Worm (Caenorhabditis elegans) whole organism, L4/young adult: ENCODE results near the gene C08F1.12.
A peak's percentile ranks its signal among the peaks of the same experiment; 100 is the strongest.
"Not testable (repeated sequence)": the region's sequence is repeated elsewhere in the genome, so short reads cannot be mapped to it uniquely, and the experiment has no call there.

ENCODE experiments used
- W03F9.2 ChIP-seq: fragments of 150-350 bp; optimal IDR thresholded peaks from 2 replicates; lab custom pipeline; 2014; ENCODE audit warnings: missing biosample characterization, missing genetic modification characterization
- dao-5 ChIP-seq: sonication (generic microtip); optimal IDR thresholded peaks from 2 replicates; lab custom pipeline; 2016; ENCODE audit warnings: missing genotype, missing genetic modification characterization, moderate library complexity, missing compliant biosample characterization
- him-1 ChIP-seq: sonication (generic microtip); optimal IDR thresholded peaks from 2 replicates; lab custom pipeline; 2016; ENCODE audit warnings: missing genotype, missing genetic modification reagents, missing genetic modification characterization, missing compliant biosample characterization

C08F1.12 gene

DNA sequence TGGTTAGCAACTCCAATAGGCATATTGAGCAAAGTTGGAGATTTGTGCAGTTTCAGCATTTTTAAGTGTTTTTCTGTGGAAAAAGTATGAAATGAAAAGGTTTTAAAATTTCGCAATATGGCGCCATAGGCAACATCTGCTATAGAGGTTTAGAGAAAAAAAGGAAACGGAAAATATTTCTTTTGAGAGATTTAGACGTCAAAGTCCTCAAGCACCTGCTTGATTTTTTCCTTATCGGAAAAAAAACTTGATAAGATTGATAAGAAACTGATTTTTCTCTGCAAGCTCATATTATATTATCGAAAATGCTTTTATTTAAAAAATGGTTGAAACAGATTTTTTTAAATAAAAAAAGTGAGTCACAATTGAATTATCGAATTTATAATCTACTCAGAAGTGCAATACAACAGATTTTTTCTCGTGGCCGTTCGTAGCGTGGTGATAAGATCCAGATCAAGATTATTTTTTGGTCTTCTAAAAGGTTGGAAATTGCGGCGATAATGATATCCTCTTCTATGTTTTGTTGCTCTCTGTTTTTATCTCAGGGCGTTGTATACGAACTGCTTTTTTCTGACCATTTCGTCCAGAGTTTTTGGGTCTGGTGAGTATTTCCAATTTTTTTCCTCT, 13.8 kb upstream of the C08F1.12 start, which contains the start of gene fbxc-19:
Gene fbxc-19, plus strand, starts transcription at position 536 of the 627 bp plus-strand sequence.
- TF ChIP-seq him-1 (tag; lab: Kevin White, UChicago), result no peak
- TF ChIP-seq W03F9.2 (tag; lab: Kevin White, UChicago), result peak; percentile 44

DNA sequence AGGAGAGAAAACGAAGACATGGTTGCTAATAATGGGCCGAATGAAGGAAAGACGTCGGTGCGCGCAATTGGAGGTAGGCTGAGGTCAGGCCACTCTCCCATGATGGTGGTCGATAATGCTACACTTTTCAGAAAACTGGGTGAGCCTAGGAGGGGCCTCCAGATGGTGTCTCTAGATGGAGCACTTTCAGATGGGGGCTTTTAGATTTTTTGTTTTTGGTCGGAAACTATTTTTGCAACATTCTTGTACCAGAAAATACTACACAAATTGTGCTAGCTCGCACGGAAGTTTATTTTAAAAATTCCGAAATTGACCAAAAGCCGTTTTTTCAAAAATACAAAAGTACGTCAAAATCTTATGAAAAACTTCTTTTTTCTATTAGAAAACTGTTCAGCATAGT, 12.0 kb upstream of the C08F1.12 start, which contains the start of gene fbxb-10:
Gene fbxb-10, minus strand, starts transcription at position 101 of the 400 bp plus-strand sequence.
- TF ChIP-seq him-1 (tag; lab: Kevin White, UChicago) (no peak), W03F9.2 (tag; lab: Kevin White, UChicago) (no peak), dao-5 (tag; lab: Kevin White, UChicago) (no peak)

DNA sequence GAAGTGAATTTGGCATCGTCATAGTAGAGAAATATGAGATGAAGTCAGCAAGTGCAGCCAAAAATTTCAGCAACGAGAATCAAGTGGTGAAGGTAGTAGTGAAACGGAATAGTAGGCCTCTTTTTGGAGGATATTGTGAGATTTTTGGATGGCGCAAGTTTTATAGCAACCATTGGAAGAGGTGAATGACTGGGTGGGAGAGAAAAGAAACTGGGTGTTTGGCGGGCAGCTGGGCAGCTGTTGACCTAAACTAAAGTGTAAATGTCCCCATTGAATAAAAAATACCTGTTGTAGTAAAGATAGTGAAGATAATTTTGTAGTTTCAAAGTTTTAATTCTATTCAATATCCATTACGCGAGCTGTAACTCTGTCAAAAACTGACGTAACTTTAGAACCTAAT, 9.8 kb upstream of the C08F1.12 start:
- TF ChIP-seq W03F9.2 (tag; lab: Kevin White, UChicago) (no peak), dao-5 (tag; lab: Kevin White, UChicago) (no peak), him-1 (tag; lab: Kevin White, UChicago) (no peak)

DNA sequence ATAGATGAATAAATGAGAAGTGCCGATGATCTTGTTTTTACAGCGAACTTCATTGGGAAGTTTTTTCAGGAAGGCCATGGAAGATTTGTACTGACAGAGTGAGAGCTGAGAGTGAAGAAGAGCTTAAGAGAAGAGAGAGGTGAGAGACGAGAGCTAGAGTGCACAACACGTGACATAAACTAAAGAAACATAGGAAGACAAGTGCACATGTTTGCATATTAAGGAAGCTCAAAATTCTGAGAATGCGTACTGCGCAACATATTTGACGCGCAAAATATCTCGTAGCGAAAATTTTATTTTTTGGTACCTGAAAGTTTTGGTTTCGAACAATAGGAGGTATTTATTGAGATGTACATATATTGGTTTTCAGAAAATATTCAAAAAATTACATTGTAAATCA, 2.0 kb upstream of the C08F1.12 start, which contains the start of gene C08F1.8:
Gene C08F1.8, minus strand, starts transcription at position 101 of the 400 bp plus-strand sequence.
- no peak for TF ChIP-seq dao-5 (tag; lab: Kevin White, UChicago)
- no peak for TF ChIP-seq him-1 (tag; lab: Kevin White, UChicago)
- TF ChIP-seq W03F9.2 (tag; lab: Kevin White, UChicago), result no peak

DNA sequence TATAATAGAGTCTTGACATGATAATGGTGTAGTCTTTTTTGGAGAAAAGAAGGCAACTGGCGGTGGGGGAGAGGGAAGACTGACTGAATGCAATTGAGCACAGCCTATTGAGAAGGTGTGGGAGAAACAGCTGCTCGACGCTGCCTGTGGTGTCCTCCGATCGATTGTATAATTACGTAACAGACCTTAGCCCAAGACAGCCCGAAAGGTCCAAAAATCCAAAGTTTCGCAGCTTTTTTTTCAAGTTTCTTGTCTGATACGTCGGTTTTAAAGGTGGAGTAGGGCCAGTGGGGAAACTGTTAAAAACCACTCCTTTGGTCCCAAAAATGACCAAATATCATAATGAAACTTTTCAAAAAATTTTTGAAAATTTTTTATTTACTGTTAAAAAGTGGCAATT, 18.2 kb downstream of the C08F1.12 start, which contains the start of the genes C08F1.6 and fbxb-13:
Gene C08F1.6, minus strand, starts transcription at position 101 of the 400 bp plus-strand sequence.
Gene fbxb-13, plus strand, starts transcription at position 191 of the 400 bp plus-strand sequence.
- TF ChIP-seq dao-5 (tag; lab: Kevin White, UChicago) (no peak), W03F9.2 (tag; lab: Kevin White, UChicago) (no peak), him-1 (tag; lab: Kevin White, UChicago) (no peak)

DNA sequence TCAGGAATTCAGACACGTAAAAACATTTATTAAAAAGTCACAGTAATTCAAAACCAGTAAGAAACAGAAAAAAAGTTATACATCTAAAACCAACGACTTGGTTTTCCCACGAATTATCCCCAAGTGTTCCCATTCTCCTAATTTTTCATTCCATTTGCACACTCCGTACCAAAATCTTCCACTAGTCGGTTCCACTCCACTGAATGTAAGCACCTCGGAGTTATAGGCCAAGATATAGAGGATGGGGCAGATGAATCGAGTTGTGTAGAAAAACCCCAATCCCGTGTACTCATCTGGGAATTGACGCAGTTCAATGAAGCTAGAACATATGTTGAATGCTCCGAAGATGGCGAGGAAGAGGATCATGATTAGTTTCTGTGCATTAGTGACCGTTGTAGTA, 19.1 kb downstream of the C08F1.12 start:
- TF ChIP-seq dao-5 (tag; lab: Kevin White, UChicago) (no peak), him-1 (tag; lab: Kevin White, UChicago) (no peak), W03F9.2 (tag; lab: Kevin White, UChicago) (no peak)

DNA sequence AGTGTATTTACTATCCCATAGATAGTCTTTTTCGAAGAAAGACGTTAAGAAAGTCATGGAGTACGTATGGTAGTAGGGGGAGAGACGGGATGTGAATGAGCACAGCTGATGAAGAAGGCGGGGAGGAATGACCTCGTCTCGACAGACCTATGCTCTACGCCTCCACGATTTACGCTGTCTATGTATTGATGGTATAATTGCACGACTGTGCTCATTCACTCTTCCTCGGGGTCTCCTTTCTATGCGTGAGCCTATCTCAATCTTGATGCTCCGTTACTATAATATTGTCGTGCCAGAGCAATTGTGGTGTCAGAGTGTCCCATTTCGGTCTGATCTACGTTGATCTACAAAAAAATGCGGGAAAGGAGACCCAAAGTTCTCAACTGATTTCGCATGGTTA, 20.0 kb downstream of the C08F1.12 start, which contains the start of gene C08F1.10:
Gene C08F1.10, minus strand, starts transcription at position 101 of the 400 bp plus-strand sequence.
- TF ChIP-seq W03F9.2 (tag; lab: Kevin White, UChicago), result no peak
- TF ChIP-seq him-1 (tag; lab: Kevin White, UChicago), result no peak
- TF ChIP-seq dao-5 (tag; lab: Kevin White, UChicago), result no peak

DNA sequence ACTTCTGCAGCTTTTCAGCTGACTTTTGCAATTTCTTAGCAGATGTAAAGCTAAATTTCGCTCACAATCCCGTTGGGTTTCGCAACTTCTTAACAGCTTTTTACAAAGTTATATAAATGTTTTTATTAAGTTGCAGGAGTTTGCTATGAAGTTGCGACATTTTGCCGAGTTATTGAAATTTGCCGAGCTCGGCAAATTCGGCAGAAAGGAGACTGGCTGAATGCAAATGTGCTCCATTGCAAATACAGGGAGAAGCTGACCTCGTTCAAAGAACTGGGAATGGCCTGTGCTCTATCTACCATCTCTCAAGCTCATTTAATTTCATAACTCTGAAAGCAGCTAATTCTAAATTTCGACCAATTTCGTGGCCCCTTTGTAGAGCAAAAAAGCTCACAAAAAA, 21.5 kb downstream of the C08F1.12 start, which contains the start of gene C08F1.11:
Gene C08F1.11, minus strand, starts transcription at position 101 of the 400 bp plus-strand sequence.
- no peak for TF ChIP-seq W03F9.2 (tag; lab: Kevin White, UChicago)
- TF ChIP-seq him-1 (tag; lab: Kevin White, UChicago), result no peak
- TF ChIP-seq dao-5 (tag; lab: Kevin White, UChicago), result no peak

DNA sequence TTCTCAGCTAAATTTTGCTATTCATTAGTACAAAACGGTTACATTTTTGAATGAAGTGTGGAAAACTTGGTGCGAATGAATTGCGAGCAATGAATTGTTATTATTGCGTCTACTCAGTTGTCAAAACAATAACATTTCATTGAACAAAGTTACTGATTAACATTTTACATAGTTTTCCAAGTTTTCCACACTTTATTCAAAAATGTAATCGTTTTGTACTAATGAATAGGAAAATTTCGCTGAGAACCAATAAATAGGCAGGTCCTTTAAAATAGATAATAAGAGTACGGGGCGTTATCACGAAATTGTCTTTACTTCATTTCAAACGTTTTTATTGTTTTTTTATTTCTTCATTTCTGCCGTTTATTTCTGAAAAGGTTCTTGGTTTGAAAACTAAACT, 23.8 kb downstream of the C08F1.12 start, which contains the start of gene math-4:
Gene math-4, minus strand, starts transcription at position 101 of the 400 bp plus-strand sequence.
- no peak for TF ChIP-seq him-1 (tag; lab: Kevin White, UChicago)
- no peak for TF ChIP-seq dao-5 (tag; lab: Kevin White, UChicago)
- no peak for TF ChIP-seq W03F9.2 (tag; lab: Kevin White, UChicago)

DNA sequence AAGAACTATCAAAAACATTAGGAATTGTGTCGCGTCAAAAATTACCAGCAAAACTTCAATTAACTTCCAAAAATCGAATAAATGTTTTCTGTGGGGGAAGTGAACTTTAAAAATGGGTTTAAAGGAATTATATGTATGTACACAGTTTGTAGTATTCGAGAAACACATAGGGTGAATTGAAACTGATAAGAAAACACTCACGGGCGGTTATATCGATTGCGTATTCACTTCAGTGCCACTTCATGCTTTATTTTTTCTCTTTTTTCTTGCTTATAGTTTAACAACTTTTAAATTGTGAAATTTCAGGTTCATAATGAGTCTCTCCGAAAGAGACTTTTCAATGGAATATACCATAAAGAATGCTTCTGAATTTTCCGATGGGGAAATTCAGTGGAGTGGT, 31.0 kb downstream of the C08F1.12 start, which contains the start of gene F36H5.14:
Gene F36H5.14, plus strand, starts transcription at position 301 of the 400 bp plus-strand sequence.
- not testable (repeated sequence) for TF ChIP-seq dao-5, W03F9.2, him-1 (tag; lab: Kevin White, UChicago)

DNA sequence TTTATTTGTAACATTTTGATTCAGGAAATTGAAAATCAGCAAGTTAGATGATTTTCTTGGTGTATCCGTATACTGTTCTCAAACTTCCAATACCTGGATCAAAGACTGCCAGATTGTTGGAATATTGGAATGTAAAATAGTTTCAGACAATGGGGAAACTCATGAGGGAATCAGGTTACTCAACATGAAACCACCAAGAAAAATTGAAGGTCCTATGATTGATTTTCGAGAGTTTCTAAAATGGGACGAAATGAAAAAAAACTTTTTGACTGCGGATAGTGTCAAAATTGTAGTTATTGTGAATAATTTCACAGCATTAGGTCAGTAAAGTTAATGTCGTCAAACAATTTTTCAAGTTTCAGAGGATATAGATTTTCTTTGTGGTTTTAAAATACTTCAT, 34.5 kb downstream of the C08F1.12 start, which contains the start of gene math-3:
Gene math-3, plus strand, starts transcription at position 301 of the 400 bp plus-strand sequence.
- no peak for TF ChIP-seq him-1 (tag; lab: Kevin White, UChicago)
- TF ChIP-seq dao-5 (tag; lab: Kevin White, UChicago), result no peak

DNA sequence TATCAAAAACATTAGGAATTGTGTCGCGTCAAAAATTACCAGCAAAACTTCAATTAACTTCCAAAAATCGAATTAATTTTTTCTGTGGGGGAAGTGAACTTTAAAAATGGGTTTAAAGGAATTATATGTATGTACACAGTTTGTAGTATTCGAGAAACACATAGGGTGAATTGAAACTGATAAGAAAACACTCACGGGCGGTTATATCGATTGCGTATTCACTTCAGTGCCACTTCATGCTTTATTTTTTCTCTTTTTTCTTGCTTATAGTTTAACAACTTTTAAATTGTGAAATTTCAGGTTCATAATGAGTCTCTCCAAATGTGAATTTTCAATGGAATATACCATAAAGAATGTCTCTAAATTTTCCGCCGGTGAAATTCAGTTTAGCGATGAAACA, 34.9 kb downstream of the C08F1.12 start, which contains the start of gene math-26:
Gene math-26, plus strand, starts transcription at position 301 of the 400 bp plus-strand sequence.
- not testable (repeated sequence) for TF ChIP-seq W03F9.2, him-1, dao-5 (tag; lab: Kevin White, UChicago)

DNA sequence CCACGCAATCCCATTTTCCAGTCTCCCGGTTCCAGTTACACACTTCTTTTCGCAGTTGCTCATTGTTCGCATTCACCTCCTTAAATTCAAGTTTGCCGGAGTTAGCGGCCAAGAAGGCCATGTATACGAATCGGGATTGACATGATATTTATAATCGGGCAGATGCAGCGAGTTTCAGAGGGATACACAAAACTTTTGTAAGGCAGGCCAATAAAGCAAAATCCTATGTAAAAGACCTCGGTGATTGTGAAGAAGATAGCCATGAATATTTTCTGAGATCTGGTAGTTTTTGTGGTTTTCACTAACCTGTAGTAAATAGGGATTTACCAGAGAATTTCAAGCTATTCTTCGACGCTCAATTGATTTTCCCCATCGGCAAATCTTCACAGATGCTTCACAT, 39.5 kb downstream of the C08F1.12 start:
- TF ChIP-seq W03F9.2 (tag; lab: Kevin White, UChicago), result no peak
- TF ChIP-seq him-1 (tag; lab: Kevin White, UChicago), result no peak
- TF ChIP-seq dao-5 (tag; lab: Kevin White, UChicago), result no peak
